Fruit fly (Drosophila melanogaster): ENCODE measurements around the gene CG33229.

The CG33229 gene

dm6 chr3L:223019-223902, at the start of gene CG33229, which contains the start of gene pyx:
Gene CG33229, plus strand, starts transcription at chr3L:223852.
Gene pyx, minus strand, starts transcription at chr3L:223069.
- TF ChIP-seq Myc (optimal IDR thresholded peaks at IDR 0.05) = no peak
- TF ChIP-seq h (optimal IDR thresholded peaks at IDR 0.05) = no peak
- TF ChIP-seq psq (optimal IDR thresholded peaks at IDR 0.05) = no peak
- no peak for TF ChIP-seq insv (optimal IDR thresholded peaks at IDR 0.05)
- no peak for TF ChIP-seq Sin3A (optimal IDR thresholded peaks at IDR 0.05)
- TF ChIP-seq ttk (optimal IDR thresholded peaks at IDR 0.05) = no peak

- TF ChIP-seq psq (optimal IDR thresholded peaks at IDR 0.05) (no peak), insv (optimal IDR thresholded peaks at IDR 0.05) (no peak), ttk (optimal IDR thresholded peaks at IDR 0.05) (no peak), Myc (optimal IDR thresholded peaks at IDR 0.05) (no peak), Sin3A (optimal IDR thresholded peaks at IDR 0.05) (no peak), h (optimal IDR thresholded peaks at IDR 0.05) (no peak)
These were observed 49.2 kb upstream of the CG33229 start for dm6 chr3L:174501-174900.

- no peak for TF ChIP-seq insv (optimal IDR thresholded peaks at IDR 0.05)
- TF ChIP-seq h (optimal IDR thresholded peaks at IDR 0.05) = no peak
- TF ChIP-seq Sin3A (optimal IDR thresholded peaks at IDR 0.05) = no peak
- no peak for TF ChIP-seq ttk (optimal IDR thresholded peaks at IDR 0.05)
- TF ChIP-seq psq (optimal IDR thresholded peaks at IDR 0.05) = no peak
- no peak for TF ChIP-seq Myc (optimal IDR thresholded peaks at IDR 0.05)
These were observed 47.7 kb upstream of the CG33229 start, which contains the start of gene CG7049 for dm6 chr3L:175949-176348. Gene CG7049, minus strand, starts transcription at chr3L:176228.

dm6 chr3L:177938-178337, 45.7 kb upstream of the CG33229 start:
- TF ChIP-seq insv (optimal IDR thresholded peaks at IDR 0.05) (no peak), h (optimal IDR thresholded peaks at IDR 0.05) (no peak), Sin3A (optimal IDR thresholded peaks at IDR 0.05) (no peak), psq (optimal IDR thresholded peaks at IDR 0.05) (no peak), ttk (optimal IDR thresholded peaks at IDR 0.05) (no peak), Myc (optimal IDR thresholded peaks at IDR 0.05) (no peak)

- TF ChIP-seq ttk (optimal IDR thresholded peaks at IDR 0.05) (no peak), insv (optimal IDR thresholded peaks at IDR 0.05) (no peak), Myc (optimal IDR thresholded peaks at IDR 0.05) (no peak), h (optimal IDR thresholded peaks at IDR 0.05) (no peak), psq (optimal IDR thresholded peaks at IDR 0.05) (no peak), Sin3A (optimal IDR thresholded peaks at IDR 0.05) (no peak)
These were observed 45.2 kb upstream of the CG33229 start for dm6 chr3L:178445-178844.

- no peak for TF ChIP-seq ttk (optimal IDR thresholded peaks at IDR 0.05)
- TF ChIP-seq insv (optimal IDR thresholded peaks at IDR 0.05) = no peak
- no peak for TF ChIP-seq h (optimal IDR thresholded peaks at IDR 0.05)
These were observed 44.7 kb upstream of the CG33229 start, which contains the start of gene Vdup1 for dm6 chr3L:178913-179488. Gene Vdup1, minus strand, starts transcription at chr3L:178963.

dm6 chr3L:179490-180261, 44.0 kb upstream of the CG33229 start, which contains the start of gene CG13875:
Gene CG13875, plus strand, starts transcription at chr3L:179923.
- TF ChIP-seq Sin3A (optimal IDR thresholded peaks at IDR 0.05) (no peak), psq (optimal IDR thresholded peaks at IDR 0.05) (no peak), Myc (optimal IDR thresholded peaks at IDR 0.05) (no peak), ttk (optimal IDR thresholded peaks at IDR 0.05) (no peak), insv (optimal IDR thresholded peaks at IDR 0.05) (no peak), h (optimal IDR thresholded peaks at IDR 0.05) (no peak)

- no peak for TF ChIP-seq h (optimal IDR thresholded peaks at IDR 0.05)
- no peak for TF ChIP-seq psq (optimal IDR thresholded peaks at IDR 0.05)
- no peak for TF ChIP-seq ttk (optimal IDR thresholded peaks at IDR 0.05)
- no peak for TF ChIP-seq insv (optimal IDR thresholded peaks at IDR 0.05)
- no peak for TF ChIP-seq Myc (optimal IDR thresholded peaks at IDR 0.05)
- TF ChIP-seq Sin3A (optimal IDR thresholded peaks at IDR 0.05) = no peak
These were observed 43.4 kb upstream of the CG33229 start for dm6 chr3L:180262-180543.

- TF ChIP-seq h (optimal IDR thresholded peaks at IDR 0.05) (no peak), Sin3A (optimal IDR thresholded peaks at IDR 0.05) (no peak), ttk (optimal IDR thresholded peaks at IDR 0.05) (no peak)
These were observed 39.4 kb upstream of the CG33229 start, which contains the start of the genes CG34140, Mkp and Mtch for dm6 chr3L:184251-184650. Gene CG34140, minus strand, starts transcription at chr3L:184424. Gene Mkp, minus strand, starts transcription at chr3L:184540. Gene Mtch, plus strand, starts transcription at chr3L:184626.

dm6 chr3L:199050-199745, 24.5 kb upstream of the CG33229 start:
- no peak for TF ChIP-seq insv (optimal IDR thresholded peaks at IDR 0.05)
- no peak for TF ChIP-seq Sin3A (optimal IDR thresholded peaks at IDR 0.05)
- TF ChIP-seq Myc (optimal IDR thresholded peaks at IDR 0.05) = no peak
- no peak for TF ChIP-seq h (optimal IDR thresholded peaks at IDR 0.05)
- TF ChIP-seq psq (optimal IDR thresholded peaks at IDR 0.05) = no peak
- TF ChIP-seq ttk (optimal IDR thresholded peaks at IDR 0.05) = no peak

- TF ChIP-seq insv (optimal IDR thresholded peaks at IDR 0.05) (no peak), psq (optimal IDR thresholded peaks at IDR 0.05) (no peak), Myc (optimal IDR thresholded peaks at IDR 0.05) (no peak), Sin3A (optimal IDR thresholded peaks at IDR 0.05) (no peak), h (optimal IDR thresholded peaks at IDR 0.05) (no peak), ttk (optimal IDR thresholded peaks at IDR 0.05) (no peak)
These were observed 23.7 kb upstream of the CG33229 start, which contains the start of the genes rno and mri for dm6 chr3L:199754-200596. Gene rno, minus strand, starts transcription at chr3L:199762. Gene mri, plus strand, starts transcription at chr3L:200174.
